Fruit fly (Drosophila melanogaster) whole organism, embryonic: ENCODE results near the gene Klp64D.
A peak's percentile ranks its signal among the peaks of the same experiment; 100 is the strongest.

ENCODE experiments used
- Adf1 ChIP-seq: fragments of 200-800 bp; sonication (Bioruptor generic); IDR thresholded peaks from 2 replicates; pipeline ENCODE4 v1.3.6; 2022; ENCODE audit warnings: missing biosample characterization, missing genetic modification characterization
- Antp ChIP-seq: fragments of 200-800 bp; sonication (Bioruptor generic); optimal IDR thresholded peaks from 3 replicates; lab custom pipeline; 2016; ENCODE audit warnings: missing biosample characterization, missing genetic modification characterization
- Asciz ChIP-seq: fragments of 200-800 bp; sonication (Bioruptor generic); optimal IDR thresholded peaks from 2 replicates; lab custom pipeline; 2017; ENCODE audit warnings: missing biosample characterization, mild to moderate bottlenecking, missing genetic modification characterization, missing genetic modification reagents
- Atf-2 ChIP-seq: fragments of 200-800 bp; sonication (Bioruptor generic); optimal IDR thresholded peaks from 2 replicates; lab custom pipeline; 2016; ENCODE audit warnings: missing biosample characterization, missing genetic modification characterization
- B-H1 ChIP-seq: fragments of 200-800 bp; sonication (Bioruptor generic); IDR thresholded peaks from 3 replicates; pipeline ENCODE4 v1.3.6; 2022; ENCODE audit warnings: missing biosample characterization, missing genetic modification characterization
- Bgb ChIP-seq: fragments of 200-800 bp; sonication (Bioruptor generic); IDR thresholded peaks from 2 replicates; pipeline ENCODE4 v1.3.6; 2022; ENCODE audit warnings: missing biosample characterization, missing genetic modification characterization; ENCODE audit not compliant: partially characterized antibody
- C15 ChIP-seq: fragments of 200-800 bp; sonication (Bioruptor generic); IDR thresholded peaks from 3 replicates; pipeline ENCODE4 v1.3.6; 2022; ENCODE audit warnings: missing biosample characterization, missing genetic modification characterization
- CG10147 ChIP-seq: fragments of 200-800 bp; sonication (Bioruptor generic); optimal IDR thresholded peaks from 2 replicates; lab custom pipeline; 2019; ENCODE audit warnings: missing biosample characterization, mild to moderate bottlenecking, missing genetic modification characterization, moderate library complexity
- CG10959 ChIP-seq: fragments of 200-800 bp; sonication (Bioruptor generic); IDR thresholded peaks from 2 replicates; pipeline ENCODE4 v1.3.6; 2022; ENCODE audit warnings: missing biosample characterization, missing genetic modification characterization
- CG11560 ChIP-seq: fragments of 200-800 bp; sonication (Bioruptor generic); IDR thresholded peaks from 3 replicates; pipeline ENCODE4 v1.3.6; 2022; ENCODE audit warnings: missing biosample characterization, missing genetic modification characterization
- CG11696 ChIP-seq: fragments of 200-800 bp; sonication (Bioruptor generic); IDR thresholded peaks from 2 replicates; pipeline ENCODE4 v1.3.6; 2022; ENCODE audit warnings: missing biosample characterization, missing genetic modification characterization
- CG12155 ChIP-seq: fragments of 200-800 bp; sonication (Bioruptor generic); optimal IDR thresholded peaks from 3 replicates; lab custom pipeline; 2016; ENCODE audit warnings: missing biosample characterization, missing genetic modification characterization
- CG13894 ChIP-seq: fragments of 200-800 bp; sonication (Bioruptor generic); optimal IDR thresholded peaks from 3 replicates; lab custom pipeline; 2018; ENCODE audit warnings: missing biosample characterization, mild to moderate bottlenecking, missing genetic modification characterization, moderate library complexity
- CG14667 ChIP-seq: fragments of 200-800 bp; sonication (Bioruptor generic); IDR thresholded peaks from 2 replicates; pipeline ENCODE4 v1.3.6; 2022; ENCODE audit warnings: missing biosample characterization, missing genetic modification characterization
- CG14860 ChIP-seq: fragments of 200-800 bp; sonication (Bioruptor generic); IDR thresholded peaks from 3 replicates; pipeline ENCODE4 v1.3.6; 2022; ENCODE audit warnings: missing biosample characterization, missing genetic modification characterization; ENCODE audit not compliant: partially characterized antibody
- CG17568 ChIP-seq: fragments of 200-800 bp; sonication (Bioruptor generic); optimal IDR thresholded peaks from 2 replicates; lab custom pipeline; 2018; ENCODE audit warnings: missing biosample characterization, mild to moderate bottlenecking, missing genetic modification characterization, moderate library complexity
- CG17802 ChIP-seq: fragments of 200-800 bp; sonication (Bioruptor generic); optimal IDR thresholded peaks from 2 replicates; lab custom pipeline; 2018; ENCODE audit warnings: missing biosample characterization, mild to moderate bottlenecking, missing genetic modification characterization, moderate library complexity
- CG2678 ChIP-seq: fragments of 200-800 bp; sonication (Bioruptor generic); optimal IDR thresholded peaks from 3 replicates; lab custom pipeline; 2019; ENCODE audit warnings: missing biosample characterization, mild to moderate bottlenecking, missing genetic modification characterization, moderate library complexity
- CG30431 ChIP-seq: fragments of 200-800 bp; sonication (Bioruptor generic); optimal IDR thresholded peaks from 2 replicates; lab custom pipeline; 2017; ENCODE audit warnings: missing biosample characterization, missing genetic modification characterization
- CG34376 ChIP-seq: fragments of 200-800 bp; sonication (Bioruptor generic); optimal IDR thresholded peaks from 2 replicates; lab custom pipeline; 2018; ENCODE audit warnings: missing biosample characterization, mild to moderate bottlenecking, missing genetic modification characterization
- CG34422 ChIP-seq: fragments of 200-800 bp; sonication (Bioruptor generic); IDR thresholded peaks from 3 replicates; pipeline ENCODE4 v1.3.6; 2022; ENCODE audit warnings: missing biosample characterization, missing genetic modification characterization
- CG3847 ChIP-seq: fragments of 200-800 bp; sonication (Bioruptor generic); IDR thresholded peaks from 2 replicates; pipeline ENCODE4 v1.3.6; 2022; ENCODE audit warnings: missing biosample characterization, missing genetic modification characterization
- CG6272 ChIP-seq: fragments of 200-800 bp; sonication (Bioruptor generic); IDR thresholded peaks from 2 replicates; pipeline ENCODE4 v1.3.6; 2022; ENCODE audit warnings: missing biosample characterization, missing genetic modification characterization
- Chrac-16 ChIP-seq: fragments of 200-800 bp; sonication (Bioruptor generic); optimal IDR thresholded peaks from 3 replicates; lab custom pipeline; 2016; ENCODE audit warnings: missing biosample characterization, missing genetic modification characterization
- CkIIα-i1 ChIP-seq: fragments of 200-800 bp; sonication (Bioruptor generic); IDR thresholded peaks from 2 replicates; pipeline ENCODE4 v1.3.6; 2022; ENCODE audit warnings: missing biosample characterization, missing genetic modification characterization
- CoRest ChIP-seq: fragments of 200-800 bp; sonication (Bioruptor generic); optimal IDR thresholded peaks from 3 replicates; lab custom pipeline; 2018; ENCODE audit warnings: missing biosample characterization, mild to moderate bottlenecking, missing genetic modification characterization, moderate library complexity
- Dad ChIP-seq: fragments of 200-800 bp; sonication (Bioruptor generic); optimal IDR thresholded peaks from 3 replicates; lab custom pipeline; 2016; ENCODE audit warnings: missing biosample characterization, missing genetic modification characterization
- Fer3 ChIP-seq: fragments of 200-800 bp; sonication (Bioruptor generic); optimal IDR thresholded peaks from 2 replicates; lab custom pipeline; 2018; ENCODE audit warnings: missing biosample characterization, mild to moderate bottlenecking, missing genetic modification characterization, moderate library complexity
- GATAe ChIP-seq: fragments of 200-800 bp; sonication (Bioruptor generic); conservative IDR thresholded peaks from 2 replicates; pipeline ENCODE4 v1.3.6; 2022; ENCODE audit warnings: missing biosample characterization, missing genetic modification characterization
- Meics ChIP-seq: fragments of 200-800 bp; sonication (Bioruptor generic); optimal IDR thresholded peaks from 2 replicates; lab custom pipeline; 2017; ENCODE audit warnings: missing biosample characterization, mild to moderate bottlenecking, missing genetic modification characterization
- Mrtf ChIP-seq: fragments of 200-800 bp; sonication (Bioruptor generic); IDR thresholded peaks from 3 replicates; pipeline ENCODE4 v1.3.6; 2022; ENCODE audit warnings: missing biosample characterization, missing genetic modification characterization
- NfI ChIP-seq: fragments of 200-800 bp; sonication (Bioruptor generic); optimal IDR thresholded peaks from 3 replicates; lab custom pipeline; 2018; ENCODE audit warnings: missing biosample characterization, mild to moderate bottlenecking, missing genetic modification characterization, moderate library complexity
- Scr ChIP-seq: fragments of 200-800 bp; sonication (Bioruptor generic); IDR thresholded peaks from 2 replicates; pipeline ENCODE4 v1.3.6; 2022; ENCODE audit warnings: missing biosample characterization, missing genetic modification characterization; ENCODE audit not compliant: partially characterized antibody
- Side ChIP-seq: fragments of 200-800 bp; sonication (Bioruptor generic); optimal IDR thresholded peaks from 2 replicates; lab custom pipeline; 2016; ENCODE audit warnings: missing biosample characterization, missing genetic modification characterization
- Xbp1 ChIP-seq: fragments of 200-800 bp; sonication (Bioruptor generic); optimal IDR thresholded peaks from 3 replicates; lab custom pipeline; 2016; ENCODE audit warnings: missing biosample characterization, mild to moderate bottlenecking, missing genetic modification characterization
- Xrp1 ChIP-seq: fragments of 200-800 bp; sonication (Bioruptor generic); IDR thresholded peaks from 2 replicates; pipeline ENCODE4 v1.3.6; 2022; ENCODE audit warnings: missing biosample characterization, missing genetic modification characterization
- dpn ChIP-seq, 2 experiments: fragments of 200-800 bp; sonication (Bioruptor generic); optimal IDR thresholded peaks; 3 replicates each; lab custom pipeline; 2016; ENCODE audit warnings: missing biosample characterization in 2 of 2, missing genetic modification characterization in 2 of 2
- ewg ChIP-seq: fragments of 200-800 bp; sonication (Bioruptor generic); optimal IDR thresholded peaks from 3 replicates; lab custom pipeline; 2017; ENCODE audit warnings: mild to moderate bottlenecking, missing biosample characterization, missing genetic modification reagents, missing genetic modification characterization
- ftz-f1 ChIP-seq: fragments of 200-800 bp; sonication (Bioruptor generic); optimal IDR thresholded peaks from 2 replicates; lab custom pipeline; 2016; ENCODE audit warnings: missing biosample characterization, missing genetic modification characterization
- gfzf ChIP-seq: fragments of 200-800 bp; sonication (Bioruptor generic); optimal IDR thresholded peaks from 2 replicates; lab custom pipeline; 2016; ENCODE audit warnings: missing biosample characterization, mild to moderate bottlenecking, missing genetic modification characterization, moderate library complexity
- grn ChIP-seq: fragments of 200-800 bp; sonication (Bioruptor generic); optimal IDR thresholded peaks from 3 replicates; lab custom pipeline; 2017; ENCODE audit warnings: missing biosample characterization, missing genetic modification characterization
- mld ChIP-seq: fragments of 200-800 bp; sonication (Bioruptor generic); IDR thresholded peaks from 3 replicates; pipeline ENCODE4 v1.3.6; 2022; ENCODE audit warnings: missing biosample characterization, missing genetic modification characterization; ENCODE audit not compliant: partially characterized antibody
- psq ChIP-seq: fragments of 200-800 bp; sonication (Bioruptor generic); optimal IDR thresholded peaks from 2 replicates; lab custom pipeline; 2017; ENCODE audit warnings: missing biosample characterization, missing genetic modification characterization
- rib ChIP-seq: fragments of 200-800 bp; sonication (Bioruptor generic); IDR thresholded peaks from 2 replicates; pipeline ENCODE4 v1.3.6; 2022; ENCODE audit warnings: missing biosample characterization, missing genetic modification characterization
- sc ChIP-seq, 3 experiments: fragments of >200 bp in 2 of 3; fragments of 200-800 bp in 1 of 3; sonication (Bioruptor generic) in 1 of 3; optimal IDR thresholded peaks; 2 replicates in 2 of 3; 3 replicates in 1 of 3; lab custom pipeline; 2017; ENCODE audit warnings: mild to moderate bottlenecking in 1 of 3, missing biosample characterization in 1 of 3, missing genetic modification characterization in 1 of 3, missing genetic modification reagents in 1 of 3
- sob ChIP-seq: fragments of 200-800 bp; sonication (Bioruptor generic); IDR thresholded peaks from 2 replicates; pipeline ENCODE4 v1.3.6; 2022; ENCODE audit warnings: missing biosample characterization, missing genetic modification characterization
- tap ChIP-seq: fragments of 200-800 bp; optimal IDR thresholded peaks from 3 replicates; lab custom pipeline; 2019; ENCODE audit warnings: missing biosample characterization, mild to moderate bottlenecking, missing genetic modification characterization, moderate library complexity
- tio ChIP-seq: fragments of 200-800 bp; sonication (Bioruptor generic); optimal IDR thresholded peaks from 2 replicates; lab custom pipeline; 2017; ENCODE audit warnings: missing biosample characterization, missing genetic modification characterization, inconsistent platforms
- tll ChIP-seq, 2 experiments: fragments of 200-800 bp in 1 of 2; fragments of >200 bp in 1 of 2; sonication (Bioruptor generic) in 1 of 2; optimal IDR thresholded peaks; 2 replicates each; lab custom pipeline; 2017 to 2019; ENCODE audit warnings: missing biosample characterization in 2 of 2, missing genetic modification characterization in 2 of 2, mild to moderate bottlenecking in 1 of 2, moderate library complexity in 1 of 2

Gene Klp64D

dm6 chr3L:5359208-5360003 is at the start of gene Klp64D (continued):
- no peak for TF ChIP-seq CG17802 (tag; lab: Kevin White, UChicago)
- no peak for TF ChIP-seq CG14860 (GFP tag; lab: Robert Waterston, UW)
- no peak for TF ChIP-seq CG14667 (GFP tag; lab: Robert Waterston, UW)
- no peak for TF ChIP-seq Atf-2 (GFP tag; lab: Kevin White, UChicago)
- peak; percentile 11 for TF ChIP-seq CG12155
- no peak for TF ChIP-seq CG30431 (GFP tag; lab: Kevin White, UChicago)
- TF ChIP-seq Xrp1, result peak; percentile 10; the same call in 1 of the 2 replicates
- peak; percentile 59 for TF ChIP-seq CG3847 (GFP tag; lab: Robert Waterston, UW)
- no peak for TF ChIP-seq GATAe (GFP tag; lab: Robert Waterston, UW)
- TF ChIP-seq C15, result 0 out of 3 replicates have a peak, but pooled peaks have one; percentile 26
- TF ChIP-seq rib (GFP tag; lab: Robert Waterston, UW), result peak; percentile 69
- no peak for TF ChIP-seq Antp (GFP tag; lab: Kevin White, UChicago)
- no peak for TF ChIP-seq CG10147 (GFP tag; lab: Kevin White, UChicago)
- TF ChIP-seq CG34422, result no peak
- peak; percentile 45 for TF ChIP-seq Scr
- TF ChIP-seq CG17568 (GFP tag; lab: Kevin White, UChicago), result no peak
- TF ChIP-seq Adf1, result no peak
- TF ChIP-seq CkIIα-i1 (GFP tag; lab: Robert Waterston, UW), result no peak
- TF ChIP-seq mld (GFP tag; lab: Robert Waterston, UW), result no peak
- TF ChIP-seq gfzf, result no peak
- TF ChIP-seq Xbp1 (GFP tag; lab: Kevin White, UChicago), result no peak
- no peak for TF ChIP-seq Dad
- TF ChIP-seq psq (GFP tag; lab: Kevin White, UChicago), result no peak
- TF ChIP-seq CG6272 (GFP tag; lab: Robert Waterston, UW), result no peak
- peak; percentile 0 for TF ChIP-seq Chrac-16 (GFP tag; lab: Kevin White, UChicago)
- peak; percentile 56 for TF ChIP-seq CG2678
- no peak for TF ChIP-seq Bgb (GFP tag; lab: Robert Waterston, UW)
- no peak for TF ChIP-seq CG11560 (tag; lab: Robert Waterston, UW)
- TF ChIP-seq Asciz, result no peak
- TF ChIP-seq CG11696, result no peak
- TF ChIP-seq Fer3 (tag; lab: Kevin White, UChicago), result peak; percentile 20
- TF ChIP-seq NfI (GFP tag; lab: Kevin White, UChicago), result peak; percentile 51
- TF ChIP-seq CoRest, result peak; percentile 44
- TF ChIP-seq tio (GFP tag; lab: Kevin White, UChicago), result no peak
- no peak for TF ChIP-seq tll (GFP tag; optimal IDR thresholded peaks at IDR 0.05; lab: Kevin White, UChicago)
- no peak for TF ChIP-seq CG10959
- TF ChIP-seq tap (tag; lab: Kevin White, UChicago), result no peak
- TF ChIP-seq B-H1 (GFP tag; lab: Robert Waterston, UW), result no peak
- 0 out of 2 replicates have a peak, but pooled peaks have one; percentile 25 for TF ChIP-seq sob (GFP tag; lab: Robert Waterston, UW)
- no peak for TF ChIP-seq Mrtf (GFP tag; lab: Robert Waterston, UW)
- TF ChIP-seq Side (GFP tag; lab: Kevin White, UChicago), result no peak
- TF ChIP-seq ewg (GFP tag; lab: Kevin White, UChicago), result no peak
- no peak for TF ChIP-seq grn (GFP tag; lab: Kevin White, UChicago)
- no peak for TF ChIP-seq dpn (GFP tag; optimal IDR thresholded peaks at IDR 0.05; lab: Kevin White, UChicago)
- peak; percentile 32 for TF ChIP-seq Meics (GFP tag; lab: Kevin White, UChicago)
- TF ChIP-seq ftz-f1, result no peak
- TF ChIP-seq sc (optimal IDR thresholded peaks at IDR 0.05; lab: Kevin White, UChicago), result no peak
- no peak for TF ChIP-seq sc (GFP tag; optimal IDR thresholded peaks at IDR 0.05; lab: Kevin White, UChicago)
- no peak for TF ChIP-seq CG34376 (GFP tag; lab: Kevin White, UChicago)
- peak; percentile 46 for TF ChIP-seq CG13894 (tag; lab: Kevin White, UChicago)
